Fruit fly (Drosophila melanogaster) whole organism, pupa: ENCODE data around the gene CG43138.

Source experiments
- CG10348 ChIP-seq: fragments of 200-800 bp; sonication (Bioruptor generic); IDR thresholded peaks from 2 replicates; pipeline ENCODE4 v1.3.6; 2022; ENCODE audit warnings: missing biosample characterization, missing genetic modification characterization
- CG12605 ChIP-seq: fragments of 200-800 bp; sonication (Bioruptor generic); IDR thresholded peaks from 2 replicates; pipeline ENCODE4 v1.3.6; 2022; ENCODE audit warnings: missing biosample characterization, missing genetic modification characterization
- CG13204 ChIP-seq: fragments of 200-800 bp; sonication (Bioruptor generic); optimal IDR thresholded peaks from 2 replicates; lab custom pipeline; 2018; ENCODE audit warnings: missing biosample characterization, mild to moderate bottlenecking, missing genetic modification characterization, moderate library complexity
- CG14655 ChIP-seq: fragments of 200-800 bp; sonication (Bioruptor generic); optimal IDR thresholded peaks from 3 replicates; lab custom pipeline; 2017; ENCODE audit warnings: mild to moderate bottlenecking, missing biosample characterization, missing genetic modification reagents, missing genetic modification characterization
- CG15710 ChIP-seq: fragments of 200-800 bp; sonication (Bioruptor generic); optimal IDR thresholded peaks from 2 replicates; lab custom pipeline; 2018; ENCODE audit warnings: missing biosample characterization, mild to moderate bottlenecking, missing genetic modification characterization, moderate library complexity
- CG17806 ChIP-seq: fragments of 200-800 bp; sonication (Bioruptor generic); optimal IDR thresholded peaks from 2 replicates; lab custom pipeline; 2018; ENCODE audit warnings: missing biosample characterization, mild to moderate bottlenecking, missing genetic modification characterization, moderate library complexity
- CG32121 ChIP-seq: fragments of 200-800 bp; sonication (Bioruptor generic); IDR thresholded peaks from 2 replicates; pipeline ENCODE4 v1.3.6; 2022; ENCODE audit warnings: missing biosample characterization, missing genetic modification characterization
- CG34367 ChIP-seq: fragments of 200-800 bp; sonication (Bioruptor generic); optimal IDR thresholded peaks from 2 replicates; lab custom pipeline; 2018; ENCODE audit warnings: missing biosample characterization, mild to moderate bottlenecking, missing genetic modification characterization
- CG4496 ChIP-seq: fragments of 200-800 bp; sonication (Bioruptor generic); IDR thresholded peaks from 3 replicates; pipeline ENCODE4 v1.3.6; 2022; ENCODE audit warnings: missing biosample characterization, missing genetic modification characterization
- CG8159 ChIP-seq: fragments of 200-800 bp; sonication (Bioruptor generic); optimal IDR thresholded peaks from 3 replicates; lab custom pipeline; 2018; ENCODE audit warnings: missing biosample characterization, mild to moderate bottlenecking, missing genetic modification characterization, moderate library complexity
- CG8301 ChIP-seq: fragments of 200-800 bp; sonication (Bioruptor generic); optimal IDR thresholded peaks from 2 replicates; lab custom pipeline; 2018; ENCODE audit warnings: missing biosample characterization, mild to moderate bottlenecking, missing genetic modification characterization
- CG9948 ChIP-seq: fragments of 200-800 bp; sonication (Bioruptor generic); optimal IDR thresholded peaks from 2 replicates; lab custom pipeline; 2018; ENCODE audit warnings: missing biosample characterization, mild to moderate bottlenecking, missing genetic modification characterization, moderate library complexity
- D1 ChIP-seq: fragments of 200-800 bp; sonication (Bioruptor generic); optimal IDR thresholded peaks from 2 replicates; lab custom pipeline; 2018; ENCODE audit warnings: missing biosample characterization, mild to moderate bottlenecking, missing genetic modification characterization, moderate library complexity
- EcR ChIP-seq: fragments of 200-800 bp; sonication (Bioruptor generic); optimal IDR thresholded peaks from 3 replicates; lab custom pipeline; 2019; ENCODE audit warnings: missing biosample characterization, missing genetic modification characterization, mild to moderate bottlenecking, moderate library complexity, missing genetic modification reagents
- Ets98B ChIP-seq: fragments of 200-800 bp; sonication (Bioruptor generic); IDR thresholded peaks from 2 replicates; pipeline ENCODE4 v1.3.6; 2022; ENCODE audit warnings: missing biosample characterization, missing genetic modification characterization
- Pif1A ChIP-seq: fragments of 200-800 bp; sonication (Bioruptor generic); optimal IDR thresholded peaks from 3 replicates; lab custom pipeline; 2016; ENCODE audit warnings: missing biosample characterization, missing genetic modification characterization
- Pif1B ChIP-seq: fragments of 200-800 bp; sonication (Bioruptor generic); optimal IDR thresholded peaks from 3 replicates; lab custom pipeline; 2016; ENCODE audit warnings: missing biosample characterization, missing genetic modification characterization
- Snoo ChIP-seq: fragments of 200-800 bp; sonication (Bioruptor generic); optimal IDR thresholded peaks from 3 replicates; lab custom pipeline; 2017; ENCODE audit warnings: missing biosample characterization, mild to moderate bottlenecking, missing genetic modification characterization, inconsistent platforms
- fd96Ca ChIP-seq: fragments of 200-800 bp; sonication (Bioruptor generic); IDR thresholded peaks from 3 replicates; pipeline ENCODE4 v1.3.6; 2022; ENCODE audit warnings: missing biosample characterization, missing genetic modification characterization
- gl ChIP-seq: fragments of 200-800 bp; sonication (Bioruptor generic); optimal IDR thresholded peaks from 2 replicates; lab custom pipeline; 2018; ENCODE audit warnings: missing biosample characterization, mild to moderate bottlenecking, missing genetic modification characterization
- rn ChIP-seq: fragments of 200-800 bp; sonication (Bioruptor generic); IDR thresholded peaks from 2 replicates; pipeline ENCODE4 v1.3.6; 2022; ENCODE audit warnings: missing biosample characterization, missing genetic modification characterization

The CG43138 gene

dm6 chrX:7550704-7551103 is 22.6 kb downstream of the CG43138 start:
- TF ChIP-seq gl (tag; lab: Kevin White, UChicago) = no peak
- TF ChIP-seq CG9948 (tag; lab: Kevin White, UChicago) = no peak
- TF ChIP-seq CG14655 (GFP tag; lab: Kevin White, UChicago) = no peak
- TF ChIP-seq CG32121 (GFP tag; lab: Robert Waterston, UW) = no peak
- TF ChIP-seq, all 21 proteins: peak for 0

dm6 chrX:7552109-7552508 is 24.0 kb downstream of the CG43138 start:
- TF ChIP-seq CG12605 (GFP tag; lab: Robert Waterston, UW) = no peak
- TF ChIP-seq Pif1A (GFP tag; lab: Kevin White, UChicago) = no peak
- no peak for TF ChIP-seq rn (GFP tag; lab: Robert Waterston, UW)
- no peak for TF ChIP-seq Snoo (tag; lab: Kevin White, UChicago)
- TF ChIP-seq CG8301 = no peak
- TF ChIP-seq Pif1B = no peak
- TF ChIP-seq D1 (tag; lab: Kevin White, UChicago) = no peak

DNA sequence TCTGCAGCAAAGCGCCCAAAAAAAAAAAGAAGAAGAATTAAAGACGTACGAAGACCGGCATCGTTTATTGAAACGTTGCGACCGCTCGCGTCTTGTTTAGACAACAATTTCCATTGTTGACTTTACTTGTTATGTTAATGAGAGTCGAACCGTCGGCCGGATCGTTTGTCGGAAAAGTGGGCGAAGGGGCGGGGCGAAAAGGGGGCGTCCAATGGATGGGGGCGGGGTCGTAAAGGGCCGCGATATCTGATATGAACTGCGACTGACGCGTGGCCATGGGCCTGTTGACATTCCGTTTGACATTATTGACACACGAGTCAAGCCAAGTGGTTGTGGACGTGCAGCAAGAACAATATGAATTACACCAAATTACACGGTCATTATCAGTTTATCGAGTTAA is 25.3 kb downstream of the CG43138 start:
- TF ChIP-seq Snoo (tag; lab: Kevin White, UChicago) (no peak), CG8159 (tag; lab: Kevin White, UChicago) (no peak)

dm6 chrX:7556270-7556669 is 28.2 kb downstream of the CG43138 start:
- TF ChIP-seq Pif1A (GFP tag; lab: Kevin White, UChicago) (peak; percentile 34), CG8301 (peak; percentile 33), CG9948 (tag; lab: Kevin White, UChicago) (peak; percentile 46), CG8159 (tag; lab: Kevin White, UChicago) (peak; percentile 55), CG14655 (GFP tag; lab: Kevin White, UChicago) (peak; percentile 51), Ets98B (GFP tag; lab: Robert Waterston, UW) (no peak), CG15710 (tag; lab: Kevin White, UChicago) (peak; percentile 41), CG17806 (tag; lab: Kevin White, UChicago) (peak; percentile 53), CG10348 (GFP tag; lab: Robert Waterston, UW) (no peak), Pif1B (peak; percentile 29), CG4496 (GFP tag; lab: Robert Waterston, UW) (no peak), D1 (tag; lab: Kevin White, UChicago) (no peak), fd96Ca (no peak), Snoo (tag; lab: Kevin White, UChicago) (peak; percentile 21), CG34367 (tag; lab: Kevin White, UChicago) (peak; percentile 30)
- TF ChIP-seq, all 21 proteins: peak for 10

DNA sequence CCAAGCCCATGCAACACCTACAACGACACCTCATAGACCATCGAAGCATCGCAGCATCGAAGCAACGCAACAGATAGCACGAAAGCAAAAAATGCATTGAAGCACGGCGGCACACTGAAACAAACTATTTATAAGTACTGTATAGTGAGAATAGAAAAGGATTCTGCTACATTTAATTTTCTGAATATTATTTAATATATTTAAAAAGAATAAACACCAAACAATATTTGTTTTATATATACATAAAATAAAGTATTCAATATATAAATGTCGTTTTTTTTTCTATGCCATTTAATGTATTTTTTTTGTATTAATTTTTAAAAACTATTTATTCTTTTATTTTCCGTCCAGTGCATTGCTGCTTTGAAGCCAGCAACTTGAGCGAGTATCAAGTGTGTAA is 29.5 kb downstream of the CG43138 start:
- peak; percentile 43 for TF ChIP-seq CG8159 (tag; lab: Kevin White, UChicago)
- TF ChIP-seq CG14655 (GFP tag; lab: Kevin White, UChicago) = peak; percentile 59
- TF ChIP-seq CG15710 (tag; lab: Kevin White, UChicago) = peak; percentile 31
- peak; percentile 17 for TF ChIP-seq CG17806 (tag; lab: Kevin White, UChicago)
- no peak for TF ChIP-seq CG13204 (GFP tag; lab: Kevin White, UChicago)
- no peak for TF ChIP-seq CG8301
- TF ChIP-seq CG9948 (tag; lab: Kevin White, UChicago) = peak; percentile 38

dm6 chrX:7558646-7559045 is 30.5 kb downstream of the CG43138 start:
- TF ChIP-seq CG15710 (tag; lab: Kevin White, UChicago) (peak; percentile 53), CG4496 (GFP tag; lab: Robert Waterston, UW) (no peak), CG14655 (GFP tag; lab: Kevin White, UChicago) (peak; percentile 47), CG12605 (GFP tag; lab: Robert Waterston, UW) (no peak), Snoo (tag; lab: Kevin White, UChicago) (peak; percentile 31), Pif1B (peak; percentile 1), gl (tag; lab: Kevin White, UChicago) (peak; percentile 19), Pif1A (GFP tag; lab: Kevin White, UChicago) (peak; percentile 35), CG32121 (GFP tag; lab: Robert Waterston, UW) (no peak), CG8301 (peak; percentile 34), CG34367 (tag; lab: Kevin White, UChicago) (peak; percentile 51), CG9948 (tag; lab: Kevin White, UChicago) (peak; percentile 65), CG17806 (tag; lab: Kevin White, UChicago) (peak; percentile 72), CG8159 (tag; lab: Kevin White, UChicago) (peak; percentile 72)

- TF ChIP-seq CG9948 (tag; lab: Kevin White, UChicago) (peak; percentile 9), Pif1A (GFP tag; lab: Kevin White, UChicago) (no peak), CG8159 (tag; lab: Kevin White, UChicago) (peak; percentile 41), CG8301 (peak; percentile 17), CG34367 (tag; lab: Kevin White, UChicago) (no peak), EcR (GFP tag; lab: Kevin White, UChicago) (no peak), Pif1B (no peak), CG13204 (GFP tag; lab: Kevin White, UChicago) (no peak), gl (tag; lab: Kevin White, UChicago) (no peak), rn (GFP tag; lab: Robert Waterston, UW) (no peak), CG14655 (GFP tag; lab: Kevin White, UChicago) (peak; percentile 38), Ets98B (GFP tag; lab: Robert Waterston, UW) (no peak), D1 (tag; lab: Kevin White, UChicago) (no peak), CG10348 (GFP tag; lab: Robert Waterston, UW) (no peak), CG32121 (GFP tag; lab: Robert Waterston, UW) (no peak), CG17806 (tag; lab: Kevin White, UChicago) (peak; percentile 38), CG12605 (GFP tag; lab: Robert Waterston, UW) (no peak), CG15710 (tag; lab: Kevin White, UChicago) (no peak)
These were observed 31.8 kb downstream of the CG43138 start for dm6 chrX:7559913-7560312.
